Worm (Caenorhabditis elegans): Measurements from ENCODE around the gene glr-5.

DNA sequence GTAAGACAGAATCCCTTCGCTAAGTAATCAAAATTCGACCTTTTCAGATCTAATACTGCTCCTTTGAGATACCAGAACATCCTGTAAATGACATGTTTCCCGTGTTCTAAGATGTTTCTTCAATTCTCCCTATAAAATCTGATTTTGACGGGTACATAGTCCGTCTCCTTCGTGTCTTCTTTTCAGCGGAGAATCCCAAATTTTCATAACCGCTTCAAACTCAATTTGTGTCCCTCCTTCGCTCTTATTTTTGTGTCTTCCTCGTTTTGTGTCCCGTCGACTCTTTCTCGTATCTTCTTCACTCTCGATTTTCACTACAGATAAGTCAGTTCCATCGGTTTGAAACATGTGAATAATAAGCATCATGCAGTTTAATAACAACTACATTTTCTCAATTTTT lies at the start of gene glr-5:
- TF ChIP-seq ceh-82 (tag; optimal IDR thresholded peaks at IDR 0.05) = no peak
- TF ChIP-seq fos-1 (tag; optimal IDR thresholded peaks at IDR 0.05) = no peak
- peak; percentile 67 for TF ChIP-seq fkh-10 (GFP tag; optimal IDR thresholded peaks at IDR 0.05)
- no peak for TF ChIP-seq unc-39 (tag; optimal IDR thresholded peaks at IDR 0.05)
- TF ChIP-seq tra-1 (GFP tag; IDR thresholded peaks at IDR 0.05) = no peak
- TF ChIP-seq jun-1 (tag; optimal IDR thresholded peaks at IDR 0.05) = no peak

Data from whole organism, L4 larva.